Worm (Caenorhabditis elegans): ENCODE measurements around the gene T19D7.6.
A peak's percentile ranks its signal among the peaks of the same experiment; 100 is the strongest.

T19D7.6 gene

DNA sequence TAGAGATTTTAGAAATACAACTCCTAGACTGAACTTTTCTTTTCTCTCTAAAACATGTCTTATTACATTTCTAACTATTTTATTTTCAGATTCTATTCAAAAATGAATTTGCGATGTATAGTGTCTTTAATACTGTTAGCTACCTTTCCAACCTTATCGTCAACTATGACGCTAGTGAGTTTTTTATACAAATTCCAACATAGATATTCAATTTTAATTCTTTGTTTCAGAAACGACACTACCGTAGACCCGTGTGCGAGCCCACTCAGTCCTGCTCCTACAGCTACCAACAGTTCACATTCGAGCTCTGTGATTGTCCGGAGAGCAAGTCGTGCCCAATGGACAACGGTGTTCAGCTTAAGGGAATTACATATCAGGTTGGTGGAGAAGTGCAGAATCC, 41.5 kb downstream of the T19D7.6 start, which contains the start of gene M6.4:
Gene M6.4, plus strand, starts transcription at position 55 of the 400 bp plus-strand sequence.
- TF ChIP-seq unc-120 (tag; optimal IDR thresholded peaks at IDR 0.05; ENCODE audit: poor library complexity, severe bottlenecking) (no peak), nhr-28 (tag; optimal IDR thresholded peaks at IDR 0.05) (no peak), M03D4.4 (tag; optimal IDR thresholded peaks at IDR 0.05) (no peak), mab-5 (tag; optimal IDR thresholded peaks at IDR 0.05) (no peak), hlh-1 (tag; optimal IDR thresholded peaks at IDR 0.05) (no peak), zip-8 (tag; optimal IDR thresholded peaks at IDR 0.05) (no peak), nhr-237 (tag; optimal IDR thresholded peaks at IDR 0.05) (no peak), unc-39 (tag; optimal IDR thresholded peaks at IDR 0.05) (no peak), ztf-11 (tag; optimal IDR thresholded peaks at IDR 0.05) (no peak)

DNA sequence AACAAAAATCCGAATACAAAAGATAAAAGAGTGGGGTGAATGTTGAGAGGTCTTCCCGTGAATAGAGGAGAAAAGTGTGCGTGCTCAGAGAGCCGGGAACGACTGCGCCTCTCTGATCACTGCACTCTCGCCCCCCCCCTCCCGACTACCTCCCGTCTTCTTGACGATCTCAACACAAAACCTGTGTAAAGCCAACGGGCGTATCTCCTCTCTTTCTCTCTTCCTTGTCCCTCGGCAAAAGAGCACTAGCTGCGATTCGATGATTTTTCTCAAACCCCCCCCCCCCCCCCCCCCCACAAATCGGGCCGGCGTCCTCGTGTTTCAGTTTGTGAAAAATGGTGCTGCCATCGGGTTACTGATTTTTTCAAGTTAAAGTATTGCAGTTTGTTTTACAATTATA, 48.9 kb downstream of the T19D7.6 start:
- TF ChIP-seq nhr-28 (tag; optimal IDR thresholded peaks at IDR 0.05) (no peak), unc-39 (tag; optimal IDR thresholded peaks at IDR 0.05) (no peak), lsy-2 (tag; optimal IDR thresholded peaks at IDR 0.05) (no peak), hlh-1 (tag; optimal IDR thresholded peaks at IDR 0.05) (peak; percentile 25), mep-1 (tag; optimal IDR thresholded peaks at IDR 0.05) (no peak)

DNA sequence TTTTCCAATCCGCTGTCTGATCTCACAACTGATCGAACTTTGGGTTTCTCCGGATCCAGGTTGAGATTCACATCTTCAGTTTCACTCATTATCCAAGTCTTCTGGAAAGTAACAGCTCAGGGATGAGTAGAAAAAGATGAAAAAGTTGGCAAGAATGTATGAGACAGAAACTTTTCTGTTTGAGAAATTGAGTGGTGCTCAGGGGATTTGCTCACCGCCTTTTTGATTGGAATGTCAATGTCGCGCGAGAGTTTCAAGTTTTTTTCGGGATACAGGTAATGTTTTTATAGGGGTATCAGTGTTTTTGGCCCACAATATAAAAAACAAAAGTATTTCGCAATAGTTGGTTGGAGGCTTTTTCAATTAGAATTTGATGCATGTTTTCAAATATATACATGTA, 49.4 kb downstream of the T19D7.6 start, which contains the start of gene unc-96:
Gene unc-96, minus strand, starts transcription at position 101 of the 400 bp plus-strand sequence.
- TF ChIP-seq blmp-1 (tag; optimal IDR thresholded peaks at IDR 0.05) (no peak), mls-2 (tag; optimal IDR thresholded peaks at IDR 0.05) (no peak), elt-1 (tag; optimal IDR thresholded peaks at IDR 0.05; ENCODE audit: borderline replicate concordance, insufficient read depth) (no peak), unc-62 (GFP tag; optimal IDR thresholded peaks at IDR 0.05) (no peak), ham-2 (GFP tag; optimal IDR thresholded peaks at IDR 0.05) (no peak), nhr-28 (tag; optimal IDR thresholded peaks at IDR 0.05) (no peak), unc-39 (tag; optimal IDR thresholded peaks at IDR 0.05) (no peak), elt-3 (tag; optimal IDR thresholded peaks at IDR 0.05) (no peak), lsy-2 (tag; optimal IDR thresholded peaks at IDR 0.05) (no peak), cnd-1 (tag; optimal IDR thresholded peaks at IDR 0.05) (no peak)

Measured in whole organism, mixed stage, embryonic.